Fruit fly (Drosophila melanogaster) whole organism, wandering third instar larva: ENCODE data around the gene Sfp84E.

Source experiments
- Abd-B ChIP-seq: fragments of >200 bp; optimal IDR thresholded peaks from 2 replicates; lab custom pipeline; 2017; ENCODE audit warnings: missing biosample characterization, missing genetic modification characterization
- CG32264 ChIP-seq: fragments of 200-800 bp; sonication (Bioruptor generic); optimal IDR thresholded peaks from 2 replicates; lab custom pipeline; 2016; ENCODE audit warnings: missing biosample characterization, missing genetic modification characterization
- CG9705 ChIP-seq: fragments of 200-800 bp; sonication (Bioruptor generic); optimal IDR thresholded peaks from 2 replicates; lab custom pipeline; 2018; ENCODE audit warnings: missing biosample characterization, mild to moderate bottlenecking, missing genetic modification characterization
- Dif ChIP-seq: fragments of 200-275, 200-300 bp; sonication (Bioruptor generic); optimal IDR thresholded peaks from 2 replicates; lab custom pipeline; 2018; ENCODE audit warnings: missing biosample characterization, missing genetic modification characterization; ENCODE audit not compliant: partially characterized antibody
- GATAd ChIP-seq: sonication (Bioruptor generic); optimal IDR thresholded peaks from 2 replicates; lab custom pipeline; 2016; ENCODE audit warnings: missing biosample characterization, missing genetic modification characterization
- HLH106 ChIP-seq: fragments of 200-800 bp; optimal IDR thresholded peaks from 3 replicates; lab custom pipeline; 2019; ENCODE audit warnings: missing biosample characterization, mild to moderate bottlenecking, missing genetic modification characterization, moderate library complexity
- Hnf4 ChIP-seq: fragments of 200-800 bp; sonication (Bioruptor generic); optimal IDR thresholded peaks from 2 replicates; lab custom pipeline; 2016; ENCODE audit warnings: missing biosample characterization, mild to moderate bottlenecking, missing genetic modification characterization
- Hr83 ChIP-seq: fragments of 200-300 bp; sonication (Bioruptor generic); optimal IDR thresholded peaks from 2 replicates; lab custom pipeline; 2016; ENCODE audit warnings: missing biosample characterization, mild to moderate bottlenecking, missing genetic modification characterization, moderate library complexity; ENCODE audit not compliant: poor library complexity, severe bottlenecking
- Jra ChIP-seq: sonication (Bioruptor generic); optimal IDR thresholded peaks from 2 replicates; lab custom pipeline; 2016; ENCODE audit warnings: missing biosample characterization, missing genetic modification characterization
- Mio ChIP-seq: sonication (Bioruptor generic); optimal IDR thresholded peaks from 2 replicates; lab custom pipeline; 2016; ENCODE audit warnings: missing biosample characterization, missing genetic modification characterization
- Myc ChIP-seq: fragments of >200 bp; optimal IDR thresholded peaks from 2 replicates; lab custom pipeline; 2017
- N ChIP-seq: fragments of >200 bp; optimal IDR thresholded peaks from 2 replicates; lab custom pipeline; 2018; ENCODE audit warnings: missing biosample characterization, missing external identifiers, missing genetic modification characterization
- OdsH ChIP-seq: fragments of 200-800 bp; sonication (Bioruptor generic); optimal IDR thresholded peaks from 2 replicates; lab custom pipeline; 2016; ENCODE audit warnings: missing biosample characterization, mild to moderate bottlenecking, missing genetic modification characterization
- Rel ChIP-seq, 2 experiments: fragments of 200-800 bp; sonication (Bioruptor generic) in 1 of 2; optimal IDR thresholded peaks; 2 replicates in 1 of 2; 3 replicates in 1 of 2; lab custom pipeline; 2016 to 2019; ENCODE audit warnings: mild to moderate bottlenecking in 2 of 2, missing biosample characterization in 2 of 2, missing genetic modification characterization in 2 of 2, moderate library complexity in 1 of 2
- Sp1 ChIP-seq: fragments of 200-800 bp; sonication (Bioruptor generic); optimal IDR thresholded peaks from 3 replicates; lab custom pipeline; 2019; ENCODE audit warnings: missing biosample characterization, mild to moderate bottlenecking, missing genetic modification characterization, moderate library complexity
- Vsx2 ChIP-seq: fragments of 200-300, 225-300 bp; sonication (Bioruptor generic); optimal IDR thresholded peaks from 2 replicates; lab custom pipeline; 2018; ENCODE audit warnings: missing biosample characterization, missing genetic modification characterization; ENCODE audit not compliant: partially characterized antibody
- br ChIP-seq: fragments of 200-800 bp; sonication (Bioruptor generic); optimal IDR thresholded peaks from 2 replicates; lab custom pipeline; 2016; ENCODE audit warnings: missing biosample characterization, missing genetic modification characterization
- brk ChIP-seq: fragments of 200-800 bp; sonication (Bioruptor generic); optimal IDR thresholded peaks from 2 replicates; lab custom pipeline; 2016; ENCODE audit warnings: missing biosample characterization, mild to moderate bottlenecking, missing genetic modification characterization
- dmrt93B ChIP-seq: fragments of 200-800 bp; sonication (Bioruptor generic); optimal IDR thresholded peaks from 2 replicates; lab custom pipeline; 2018; ENCODE audit warnings: missing biosample characterization, mild to moderate bottlenecking, missing genetic modification characterization
- dsf ChIP-seq: sonication (Bioruptor generic); optimal IDR thresholded peaks from 2 replicates; lab custom pipeline; 2016; ENCODE audit warnings: missing biosample characterization, missing genetic modification characterization, borderline replicate concordance
- ey ChIP-seq: fragments of 200-800 bp; sonication (Bioruptor generic); optimal IDR thresholded peaks from 2 replicates; lab custom pipeline; 2016; ENCODE audit warnings: missing biosample characterization, missing genetic modification characterization
- foxo ChIP-seq, 2 experiments: fragments of 200-800 bp; sonication (Bioruptor generic); optimal IDR thresholded peaks; 2 replicates in 1 of 2; 3 replicates in 1 of 2; lab custom pipeline; 2016 to 2017; ENCODE audit warnings: missing biosample characterization in 2 of 2, missing genetic modification characterization in 2 of 2
- fru ChIP-seq: fragments of 200-800 bp; sonication (Bioruptor generic); optimal IDR thresholded peaks from 3 replicates; lab custom pipeline; 2016; ENCODE audit warnings: missing biosample characterization, mild to moderate bottlenecking, missing genetic modification characterization
- h ChIP-seq: fragments of 200-800 bp; sonication (Bioruptor generic); optimal IDR thresholded peaks from 3 replicates; lab custom pipeline; 2016; ENCODE audit warnings: missing biosample characterization, mild to moderate bottlenecking, missing genetic modification characterization
- lola ChIP-seq: fragments of >200 bp; optimal IDR thresholded peaks from 2 replicates; lab custom pipeline; 2017; ENCODE audit warnings: missing biosample characterization, missing genetic modification characterization
- psq ChIP-seq: fragments of 200-800 bp; sonication (Bioruptor generic); optimal IDR thresholded peaks from 3 replicates; lab custom pipeline; 2017; ENCODE audit warnings: missing biosample characterization, mild to moderate bottlenecking, missing genetic modification characterization, moderate library complexity
- rgr ChIP-seq: fragments of 200-800 bp; sonication (Bioruptor generic); optimal IDR thresholded peaks from 3 replicates; lab custom pipeline; 2016; ENCODE audit warnings: missing biosample characterization, mild to moderate bottlenecking, missing genetic modification characterization
- sage ChIP-seq: fragments of 200-800 bp; sonication (Bioruptor generic); optimal IDR thresholded peaks from 2 replicates; lab custom pipeline; 2016; ENCODE audit warnings: missing biosample characterization, mild to moderate bottlenecking, missing genetic modification characterization
- sv ChIP-seq: fragments of 200-800 bp; sonication (Bioruptor generic); optimal IDR thresholded peaks from 3 replicates; lab custom pipeline; 2016; ENCODE audit warnings: missing biosample characterization, missing genetic modification characterization
- tai ChIP-seq: sonication (Bioruptor generic); optimal IDR thresholded peaks from 2 replicates; lab custom pipeline; 2016; ENCODE audit warnings: missing biosample characterization, missing genetic modification characterization
- usp ChIP-seq: fragments of >200 bp; optimal IDR thresholded peaks from 2 replicates; lab custom pipeline; 2017; ENCODE audit warnings: missing biosample characterization, missing genetic modification characterization
- woc ChIP-seq: sonication (Bioruptor generic); optimal IDR thresholded peaks from 2 replicates; lab custom pipeline; 2016; ENCODE audit warnings: missing biosample characterization, mild to moderate bottlenecking, missing genetic modification characterization

Gene Sfp84E

DNA sequence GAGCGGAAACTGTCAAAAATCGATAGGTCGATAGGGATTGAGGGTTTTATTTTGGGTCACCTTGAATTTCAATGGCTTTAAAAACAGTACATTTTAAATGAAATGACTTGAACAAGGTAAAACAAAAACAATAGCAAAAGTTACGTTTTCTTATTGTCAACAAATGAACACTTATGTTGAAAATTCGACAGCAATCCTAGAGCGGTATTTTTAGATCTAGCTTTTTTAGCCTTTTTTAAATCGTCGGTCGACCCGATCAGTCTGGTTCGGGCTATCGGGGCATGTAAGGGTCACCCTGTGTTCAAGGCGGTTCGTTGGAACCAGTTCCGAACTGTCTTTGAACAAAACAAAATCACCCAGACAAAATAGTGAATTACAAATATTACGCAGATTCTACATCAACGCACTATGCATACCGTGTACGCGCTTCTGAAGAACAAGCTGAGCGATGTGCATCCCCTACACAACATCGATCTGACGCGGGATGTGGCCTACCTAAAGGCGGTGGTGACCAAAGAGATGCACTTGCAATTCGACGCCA lies 29.0 kb upstream of the Sfp84E start, which contains the start of the genes CG11052 and CG3223:
Gene CG11052 (minus strand): TSS at position 218 of the 541 bp plus-strand sequence.
Gene CG3223 (plus strand): TSS at position 321 of the 541 bp plus-strand sequence.
- TF ChIP-seq Myc (lab: Kevin White, UChicago) (peak; percentile 62), OdsH (no peak), Hnf4 (GFP tag; lab: Kevin White, UChicago) (peak; percentile 9), HLH106 (peak; percentile 15), Sp1 (peak; percentile 15), Vsx2 (GFP tag; lab: Kevin White, UChicago) (no peak), h (GFP tag; lab: Kevin White, UChicago) (peak; percentile 8), Rel (GFP tag; optimal IDR thresholded peaks at IDR 0.05; lab: Kevin White, UChicago) (no peak), Rel (tag; optimal IDR thresholded peaks at IDR 0.05; lab: Kevin White, UChicago) (peak; percentile 92)

DNA sequence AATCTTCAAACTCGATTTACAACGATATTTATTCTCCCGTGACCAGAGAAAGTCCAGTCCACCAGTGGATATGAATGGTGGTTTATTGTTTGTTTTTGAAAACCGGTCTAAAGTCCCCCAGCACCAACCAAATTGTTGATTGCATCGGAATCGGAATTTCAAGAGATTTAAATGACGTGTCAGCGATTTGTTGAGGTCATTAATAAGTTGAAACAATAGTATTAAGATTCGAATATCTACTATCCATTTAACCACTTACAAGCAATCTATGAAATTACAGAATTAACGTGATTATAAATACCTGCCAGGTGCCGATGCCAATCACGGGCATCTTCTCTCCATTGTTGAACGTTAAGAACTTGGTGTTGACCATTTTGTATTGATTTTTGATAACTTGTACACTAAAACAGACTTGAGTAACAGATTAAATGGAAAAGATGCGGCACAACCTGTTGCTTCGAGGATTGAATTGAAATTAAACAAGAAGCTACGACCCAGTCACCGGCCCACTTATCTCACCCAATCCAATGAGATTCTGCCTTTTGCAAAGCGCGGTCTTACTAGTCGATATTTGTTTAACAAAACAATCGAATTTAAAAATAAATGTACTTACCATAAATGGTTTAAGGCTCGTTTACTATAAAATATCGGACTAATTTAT lies 27.6 kb upstream of the Sfp84E start, which contains the start of gene CG2767:
Gene CG2767 (minus strand): TSS at position 516 of the 661 bp plus-strand sequence.
- TF ChIP-seq Rel (GFP tag; optimal IDR thresholded peaks at IDR 0.05; lab: Kevin White, UChicago), result no peak
- peak; percentile 48 for TF ChIP-seq Rel (tag; optimal IDR thresholded peaks at IDR 0.05; lab: Kevin White, UChicago)
- peak; percentile 45 for TF ChIP-seq Sp1
- no peak for TF ChIP-seq fru (GFP tag; lab: Kevin White, UChicago)
- TF ChIP-seq Hnf4 (GFP tag; lab: Kevin White, UChicago), result peak; percentile 20
- no peak for TF ChIP-seq sage (GFP tag; lab: Kevin White, UChicago)
- no peak for TF ChIP-seq br
- TF ChIP-seq Hr83 (GFP tag; lab: Kevin White, UChicago), result peak; percentile 11
- TF ChIP-seq N (GFP tag; lab: Kevin White, UChicago), result no peak

DNA sequence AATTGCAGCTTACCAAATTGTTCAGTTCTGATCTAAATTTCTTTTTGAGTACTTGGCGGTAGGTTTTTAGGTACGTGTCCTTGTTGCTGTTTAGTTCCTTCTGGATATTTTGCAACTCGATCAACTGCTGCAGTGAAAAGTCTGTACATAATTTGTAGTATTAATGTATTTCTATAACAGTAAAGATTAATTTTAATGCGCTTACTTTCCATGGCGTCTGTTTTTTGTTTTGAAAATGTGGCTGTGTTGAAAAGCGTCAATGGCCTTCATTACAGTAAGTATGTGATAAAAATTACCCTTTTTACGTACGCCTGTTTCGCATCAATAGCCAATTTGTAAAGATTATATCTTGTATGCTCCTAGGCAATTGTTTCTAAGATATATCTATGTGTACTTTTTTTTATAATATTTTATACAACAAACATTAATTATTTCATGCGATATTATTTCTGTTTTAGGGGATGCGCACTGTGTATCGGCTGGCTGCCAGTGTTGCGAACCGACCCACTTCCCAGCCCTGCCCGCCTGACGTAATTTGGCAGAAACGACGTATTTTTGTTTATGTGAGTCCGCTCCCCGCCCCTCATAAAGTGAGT lies 21.1 kb upstream of the Sfp84E start, which contains the start of the genes Kmn2 and CG2698:
Gene Kmn2 (minus strand): TSS at position 236 of the 596 bp plus-strand sequence.
Gene CG2698 (plus strand): TSS at position 489 of the 596 bp plus-strand sequence.
- TF ChIP-seq Sp1, result peak; percentile 96
- peak; percentile 95 for TF ChIP-seq Hnf4 (GFP tag; lab: Kevin White, UChicago)
- TF ChIP-seq CG9705 (GFP tag; lab: Kevin White, UChicago), result peak; percentile 90
- peak; percentile 92 for TF ChIP-seq Jra
- peak; percentile 96 for TF ChIP-seq h (GFP tag; lab: Kevin White, UChicago)
- peak; percentile 92 for TF ChIP-seq sv (GFP tag; lab: Kevin White, UChicago)
- no peak for TF ChIP-seq tai (GFP tag; lab: Kevin White, UChicago)
- TF ChIP-seq Rel (GFP tag; optimal IDR thresholded peaks at IDR 0.05; lab: Kevin White, UChicago), result no peak
- peak; percentile 83 for TF ChIP-seq Rel (tag; optimal IDR thresholded peaks at IDR 0.05; lab: Kevin White, UChicago)
- TF ChIP-seq Hr83 (GFP tag; lab: Kevin White, UChicago), result peak; percentile 65
- peak; percentile 93 for TF ChIP-seq ey (GFP tag; lab: Kevin White, UChicago)
- peak; percentile 97 for TF ChIP-seq rgr
- peak; percentile 64 for TF ChIP-seq Myc (lab: Kevin White, UChicago)
- peak; percentile 77 for TF ChIP-seq CG32264 (GFP tag; lab: Kevin White, UChicago)
- no peak for TF ChIP-seq lola
- no peak for TF ChIP-seq Dif (GFP tag; lab: Kevin White, UChicago)
- TF ChIP-seq fru (GFP tag; lab: Kevin White, UChicago), result peak; percentile 94
- TF ChIP-seq foxo (GFP tag; optimal IDR thresholded peaks at IDR 0.05; lab: Kevin White, UChicago), result peak in 1 of 2 experiments; percentile 97
- TF ChIP-seq usp (GFP tag; lab: Kevin White, UChicago), result no peak
- peak; percentile 69 for TF ChIP-seq GATAd (GFP tag; lab: Kevin White, UChicago)
- TF ChIP-seq dmrt93B (GFP tag; lab: Kevin White, UChicago), result peak; percentile 97
- TF ChIP-seq sage (GFP tag; lab: Kevin White, UChicago), result peak; percentile 95
- peak; percentile 96 for TF ChIP-seq brk (GFP tag; lab: Kevin White, UChicago)
- peak; percentile 93 for TF ChIP-seq woc (GFP tag; lab: Kevin White, UChicago)
- TF ChIP-seq HLH106, result peak; percentile 97
- TF ChIP-seq Mio (GFP tag; lab: Kevin White, UChicago), result peak; percentile 58
- peak; percentile 97 for TF ChIP-seq OdsH
- TF ChIP-seq Abd-B, result no peak
- peak; percentile 93 for TF ChIP-seq br
- TF ChIP-seq N (GFP tag; lab: Kevin White, UChicago), result no peak
- peak; percentile 95 for TF ChIP-seq psq
- TF ChIP-seq dsf (GFP tag; lab: Kevin White, UChicago), result peak; percentile 91
